Fruit fly (Drosophila melanogaster) whole organism, embryonic: ENCODE measurements around the gene CG42342.
A peak's percentile ranks its signal among the peaks of the same experiment; 100 is the strongest.

Experiments used
- Ada2b ChIP-seq: fragments of 200-800 bp; sonication (Bioruptor generic); IDR thresholded peaks from 2 replicates; pipeline ENCODE4 v1.3.6; 2022; ENCODE audit warnings: missing biosample characterization, missing genetic modification characterization
- Aef1 ChIP-seq: fragments of 200-800 bp; sonication (Bioruptor generic); IDR thresholded peaks from 3 replicates; pipeline ENCODE4 v1.3.6; 2022; ENCODE audit warnings: missing biosample characterization, missing genetic modification characterization
- Antp ChIP-seq: fragments of 200-800 bp; sonication (Bioruptor generic); optimal IDR thresholded peaks from 3 replicates; lab custom pipeline; 2016; ENCODE audit warnings: missing biosample characterization, missing genetic modification characterization
- Asciz ChIP-seq: fragments of 200-800 bp; sonication (Bioruptor generic); optimal IDR thresholded peaks from 2 replicates; lab custom pipeline; 2017; ENCODE audit warnings: missing biosample characterization, mild to moderate bottlenecking, missing genetic modification characterization, missing genetic modification reagents
- Atf6 ChIP-seq: fragments of 200-800 bp; sonication (Bioruptor generic); IDR thresholded peaks from 2 replicates; pipeline ENCODE4 v1.3.6; 2022; ENCODE audit warnings: missing biosample characterization, missing genetic modification characterization
- B-H2 ChIP-seq: fragments of 200-800 bp; sonication (Bioruptor generic); optimal IDR thresholded peaks from 2 replicates; lab custom pipeline; 2018; ENCODE audit warnings: missing biosample characterization, mild to moderate bottlenecking, missing genetic modification characterization
- CG10979 ChIP-seq: fragments of 200-800 bp; sonication (Bioruptor generic); optimal IDR thresholded peaks from 2 replicates; lab custom pipeline; 2018; ENCODE audit warnings: missing biosample characterization, mild to moderate bottlenecking, missing genetic modification characterization, moderate library complexity
- CG13894 ChIP-seq: fragments of 200-800 bp; sonication (Bioruptor generic); optimal IDR thresholded peaks from 3 replicates; lab custom pipeline; 2018; ENCODE audit warnings: missing biosample characterization, mild to moderate bottlenecking, missing genetic modification characterization, moderate library complexity
- CG17359 ChIP-seq: fragments of 200-800 bp; sonication (Bioruptor generic); optimal IDR thresholded peaks from 3 replicates; lab custom pipeline; 2018; ENCODE audit warnings: missing biosample characterization, mild to moderate bottlenecking, missing genetic modification characterization, moderate library complexity
- CG33213 ChIP-seq: fragments of 200-800 bp; sonication (Bioruptor generic); optimal IDR thresholded peaks from 3 replicates; lab custom pipeline; 2016; ENCODE audit warnings: missing biosample characterization, missing genetic modification characterization
- CG3726 ChIP-seq: fragments of 200-800 bp; sonication (Bioruptor generic); IDR thresholded peaks from 3 replicates; pipeline ENCODE4, ENCODE4 v1.3.6; 2022; ENCODE audit warnings: missing biosample characterization, missing genetic modification characterization
- CG5245 ChIP-seq: fragments of 200-800 bp; sonication (Bioruptor generic); optimal IDR thresholded peaks from 3 replicates; lab custom pipeline; 2016; ENCODE audit warnings: missing biosample characterization, missing genetic modification characterization
- CG5953 ChIP-seq: fragments of 200-800 bp; sonication (Bioruptor generic); IDR thresholded peaks from 2 replicates; pipeline ENCODE4 v1.3.6; 2022; ENCODE audit warnings: missing biosample characterization, missing genetic modification characterization
- CG6254 ChIP-seq: fragments of 200-800 bp; sonication (Bioruptor generic); optimal IDR thresholded peaks from 3 replicates; lab custom pipeline; 2017; ENCODE audit warnings: mild to moderate bottlenecking, missing biosample characterization, missing genetic modification reagents, missing genetic modification characterization
- CG7271 ChIP-seq: fragments of 200-800 bp; sonication (Bioruptor generic); optimal IDR thresholded peaks from 2 replicates; lab custom pipeline; 2018; ENCODE audit warnings: missing biosample characterization, mild to moderate bottlenecking, missing genetic modification characterization, moderate library complexity
- CG9609 ChIP-seq: fragments of 200-800 bp; sonication (Bioruptor generic); optimal IDR thresholded peaks from 3 replicates; lab custom pipeline; 2016; ENCODE audit warnings: missing biosample characterization, missing genetic modification characterization
- CG9876 ChIP-seq: fragments of 200-800 bp; sonication (Bioruptor generic); optimal IDR thresholded peaks from 2 replicates; lab custom pipeline; 2016; ENCODE audit warnings: missing biosample characterization, missing genetic modification characterization
- Dad ChIP-seq: fragments of 200-800 bp; sonication (Bioruptor generic); optimal IDR thresholded peaks from 3 replicates; lab custom pipeline; 2016; ENCODE audit warnings: missing biosample characterization, missing genetic modification characterization
- Dll ChIP-seq: fragments of 200-800 bp; sonication (Bioruptor generic); IDR thresholded peaks from 4 replicates; pipeline ENCODE4 v1.3.6; 2022; ENCODE audit warnings: missing biosample characterization, missing genetic modification characterization; ENCODE audit not compliant: partially characterized antibody
- Ets97D ChIP-seq: fragments of 200-800 bp; sonication (Bioruptor generic); optimal IDR thresholded peaks from 3 replicates; lab custom pipeline; 2016; ENCODE audit warnings: missing biosample characterization, missing genetic modification characterization
- HLH54F ChIP-seq: fragments of 200-800 bp; sonication (Bioruptor generic); optimal IDR thresholded peaks from 3 replicates; lab custom pipeline; 2016; ENCODE audit warnings: missing biosample characterization, missing genetic modification characterization
- Jarid2 ChIP-seq: fragments of 200-800 bp; sonication (Bioruptor generic); optimal IDR thresholded peaks from 3 replicates; lab custom pipeline; 2017; ENCODE audit warnings: mild to moderate bottlenecking, missing biosample characterization, missing genetic modification reagents, missing genetic modification characterization
- Mrtf ChIP-seq: fragments of 200-800 bp; sonication (Bioruptor generic); IDR thresholded peaks from 3 replicates; pipeline ENCODE4 v1.3.6; 2022; ENCODE audit warnings: missing biosample characterization, missing genetic modification characterization
- Oaz ChIP-seq: fragments of 200-800 bp; sonication (Bioruptor generic); IDR thresholded peaks from 2 replicates; pipeline ENCODE4 v1.3.6; 2022; ENCODE audit warnings: missing biosample characterization, missing genetic modification characterization
- Oli ChIP-seq: fragments of 200-800 bp; sonication (Bioruptor generic); optimal IDR thresholded peaks from 2 replicates; lab custom pipeline; 2018; ENCODE audit warnings: missing biosample characterization, mild to moderate bottlenecking, missing genetic modification characterization, moderate library complexity
- Ravus ChIP-seq: fragments of 200-800 bp; sonication (Bioruptor generic); IDR thresholded peaks from 2 replicates; pipeline ENCODE4 v1.3.6; 2022; ENCODE audit warnings: missing biosample characterization, missing genetic modification characterization
- Sry-β ChIP-seq: fragments of 200-800 bp; sonication (Bioruptor generic); optimal IDR thresholded peaks from 2 replicates; lab custom pipeline; 2018; ENCODE audit warnings: missing biosample characterization, mild to moderate bottlenecking, missing genetic modification characterization, moderate library complexity
- Stat92E ChIP-seq, 3 experiments: fragments of >200 bp in 2 of 3; fragments of 200-800 bp in 1 of 3; sonication (Bioruptor generic) in 1 of 3; optimal IDR thresholded peaks; 2 replicates each; lab custom pipeline; 2017 to 2019; ENCODE audit warnings: missing biosample characterization in 3 of 3, missing genetic modification characterization in 3 of 3, mild to moderate bottlenecking in 1 of 3, moderate library complexity in 1 of 3
- Trl ChIP-seq, 3 experiments: fragments of >200 bp in 2 of 3; fragments of 200-800 bp in 1 of 3; sonication (Bioruptor generic) in 1 of 3; optimal IDR thresholded peaks; 2 replicates in 1 of 3; 3 replicates in 2 of 3; lab custom pipeline; 2016 to 2017; ENCODE audit warnings: missing biosample characterization in 1 of 3, missing genetic modification characterization in 1 of 3
- Vsx1 ChIP-seq: fragments of 200-800 bp; sonication (Bioruptor generic); optimal IDR thresholded peaks from 2 replicates; lab custom pipeline; 2017; ENCODE audit warnings: missing biosample characterization, mild to moderate bottlenecking, missing genetic modification characterization, missing genetic modification reagents
- ac ChIP-seq: fragments of 200-800 bp; sonication (Bioruptor generic); optimal IDR thresholded peaks from 3 replicates; lab custom pipeline; 2017; ENCODE audit warnings: missing biosample characterization, mild to moderate bottlenecking, missing genetic modification characterization
- ash1 ChIP-seq: fragments of 200-800 bp; sonication (Bioruptor generic); optimal IDR thresholded peaks from 2 replicates; lab custom pipeline; 2018; ENCODE audit warnings: missing biosample characterization, mild to moderate bottlenecking, missing genetic modification characterization
- bab2 ChIP-seq: fragments of 200-800 bp; sonication (Bioruptor generic); optimal IDR thresholded peaks from 2 replicates; lab custom pipeline; 2016; ENCODE audit warnings: missing biosample characterization, missing genetic modification characterization
- cas ChIP-seq: fragments of 200-800 bp; sonication (Bioruptor generic); IDR thresholded peaks from 2 replicates; pipeline ENCODE4 v1.3.6; 2022; ENCODE audit warnings: missing biosample characterization, missing genetic modification characterization
- dimm ChIP-seq: fragments of 200-800 bp; sonication (Bioruptor generic); IDR thresholded peaks from 2 replicates; pipeline ENCODE4 v1.3.6; 2022; ENCODE audit warnings: missing biosample characterization, missing genetic modification characterization
- disco-r ChIP-seq: fragments of 200-800 bp; sonication (Bioruptor generic); optimal IDR thresholded peaks from 2 replicates; lab custom pipeline; 2016; ENCODE audit warnings: missing biosample characterization, missing genetic modification characterization
- ewg ChIP-seq: fragments of 200-800 bp; sonication (Bioruptor generic); optimal IDR thresholded peaks from 3 replicates; lab custom pipeline; 2017; ENCODE audit warnings: mild to moderate bottlenecking, missing biosample characterization, missing genetic modification reagents, missing genetic modification characterization
- exex ChIP-seq: fragments of 200-800 bp; sonication (Bioruptor generic); optimal IDR thresholded peaks from 4 replicates; lab custom pipeline; 2018; ENCODE audit warnings: missing biosample characterization, mild to moderate bottlenecking, missing genetic modification characterization, moderate library complexity
- ftz-f1 ChIP-seq: fragments of 200-800 bp; sonication (Bioruptor generic); optimal IDR thresholded peaks from 2 replicates; lab custom pipeline; 2016; ENCODE audit warnings: missing biosample characterization, missing genetic modification characterization
- gsb-n ChIP-seq: fragments of 200-800 bp; sonication (Bioruptor generic); optimal IDR thresholded peaks from 3 replicates; lab custom pipeline; 2018; ENCODE audit warnings: missing biosample characterization, mild to moderate bottlenecking, missing genetic modification characterization
- her ChIP-seq: fragments of 200-800 bp; sonication (Bioruptor generic); optimal IDR thresholded peaks from 2 replicates; lab custom pipeline; 2016; ENCODE audit warnings: missing biosample characterization, missing genetic modification characterization
- mirr ChIP-seq: fragments of 200-800 bp; sonication (Bioruptor generic); optimal IDR thresholded peaks from 3 replicates; lab custom pipeline; 2018; ENCODE audit warnings: missing biosample characterization, mild to moderate bottlenecking, missing genetic modification characterization
- nmo ChIP-seq: fragments of 200-800 bp; sonication (Bioruptor generic); optimal IDR thresholded peaks from 2 replicates; lab custom pipeline; 2018; ENCODE audit warnings: missing biosample characterization, mild to moderate bottlenecking, missing genetic modification characterization, moderate library complexity
- sd ChIP-seq: fragments of 200-800 bp; sonication (Bioruptor generic); optimal IDR thresholded peaks from 3 replicates; lab custom pipeline; 2018; ENCODE audit warnings: missing biosample characterization, mild to moderate bottlenecking, missing genetic modification characterization, moderate library complexity
- seq ChIP-seq: fragments of 200-800 bp; sonication (Bioruptor generic); IDR thresholded peaks from 2 replicates; pipeline ENCODE4 v1.3.6; 2022; ENCODE audit warnings: missing biosample characterization, missing genetic modification characterization
- ssp ChIP-seq: fragments of 200-800 bp; sonication (Bioruptor generic); IDR thresholded peaks from 2 replicates; pipeline ENCODE4 v1.3.6; 2022; ENCODE audit warnings: missing biosample characterization, missing genetic modification characterization
- tap ChIP-seq: fragments of 200-800 bp; optimal IDR thresholded peaks from 3 replicates; lab custom pipeline; 2019; ENCODE audit warnings: missing biosample characterization, mild to moderate bottlenecking, missing genetic modification characterization, moderate library complexity
- trem ChIP-seq: fragments of 200-800 bp; optimal IDR thresholded peaks from 3 replicates; lab custom pipeline; 2019; ENCODE audit warnings: missing biosample characterization, mild to moderate bottlenecking, missing genetic modification characterization, moderate library complexity
- usp ChIP-seq: fragments of >200 bp; optimal IDR thresholded peaks from 2 replicates; lab custom pipeline; 2017; ENCODE audit warnings: missing biosample characterization, missing genetic modification characterization

Gene CG42342

DNA sequence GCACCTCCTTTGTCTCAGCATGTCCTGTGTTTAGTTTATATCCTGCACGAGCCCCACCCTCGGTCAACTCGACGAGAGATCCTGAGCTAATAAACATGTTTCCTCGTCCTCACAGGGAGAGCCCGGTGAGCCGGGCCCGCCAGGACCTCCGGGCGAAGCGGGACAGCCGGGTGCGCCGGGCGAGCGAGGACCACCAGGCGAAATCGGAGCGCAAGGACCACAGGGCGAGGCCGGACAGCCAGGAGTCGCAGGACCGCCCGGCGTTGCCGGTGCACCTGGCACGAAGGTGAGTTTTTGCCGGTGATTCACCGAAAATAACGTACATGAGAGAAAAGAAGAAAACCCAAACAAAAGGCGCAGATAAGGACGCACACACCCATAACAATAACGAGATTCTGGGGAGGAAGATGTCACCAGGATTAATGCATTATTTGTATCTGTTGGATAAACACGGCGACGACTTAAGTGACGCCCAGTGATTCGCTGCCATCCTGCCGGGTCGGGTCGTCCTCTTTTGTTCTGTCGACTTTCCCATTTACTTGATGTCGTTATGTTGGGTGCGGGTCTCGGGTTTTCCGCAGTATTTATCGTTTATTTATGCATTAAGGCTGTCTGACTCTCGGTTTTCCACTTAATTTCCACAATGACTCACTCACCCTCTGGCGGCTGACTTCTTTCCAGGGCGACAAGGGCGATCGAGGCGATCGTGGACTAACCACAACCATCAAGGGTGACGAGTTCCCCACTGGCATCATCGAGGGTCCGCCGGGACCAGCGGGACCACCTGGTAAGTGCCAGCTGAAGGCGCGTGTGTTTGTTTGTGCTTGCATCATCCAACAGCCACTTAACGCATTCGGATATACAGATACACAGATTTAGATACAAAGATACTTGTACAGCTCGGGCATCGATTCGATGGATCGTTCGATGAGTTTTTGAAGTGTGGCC lies 49.4 kb downstream of the CG42342 start (continued):
- no peak for TF ChIP-seq Atf6 (GFP tag; lab: Robert Waterston, UW)
- no peak for TF ChIP-seq CG13894 (tag; lab: Kevin White, UChicago)
- no peak for TF ChIP-seq Sry-β (GFP tag; lab: Kevin White, UChicago)
- no peak for TF ChIP-seq cas (GFP tag; lab: Robert Waterston, UW)
- no peak for TF ChIP-seq ftz-f1
- TF ChIP-seq CG5245 (GFP tag; lab: Kevin White, UChicago) = no peak
- TF ChIP-seq ewg = no peak
- no peak for TF ChIP-seq CG33213 (GFP tag; lab: Kevin White, UChicago)
- TF ChIP-seq mirr = no peak
- no peak for TF ChIP-seq Jarid2
- no peak for TF ChIP-seq HLH54F (GFP tag; lab: Kevin White, UChicago)
- TF ChIP-seq Ets97D = no peak
- no peak for TF ChIP-seq CG17359 (tag; lab: Kevin White, UChicago)
- no peak for TF ChIP-seq Dll (GFP tag; lab: Robert Waterston, UW)
- no peak for TF ChIP-seq exex (tag; lab: Kevin White, UChicago)
- TF ChIP-seq usp = no peak
- TF ChIP-seq sd (tag; lab: Kevin White, UChicago) = no peak
- no peak for TF ChIP-seq CG9876
- no peak for TF ChIP-seq ash1
- no peak for TF ChIP-seq CG6254 (GFP tag; lab: Kevin White, UChicago)
- TF ChIP-seq Asciz (GFP tag; lab: Kevin White, UChicago) = no peak
- TF ChIP-seq ac (GFP tag; lab: Kevin White, UChicago) = peak; percentile 67
- no peak for TF ChIP-seq trem (tag; lab: Kevin White, UChicago)
- TF ChIP-seq Ada2b = no peak
- TF ChIP-seq Antp (GFP tag; lab: Kevin White, UChicago) = no peak
- no peak for TF ChIP-seq tap (tag; lab: Kevin White, UChicago)
- TF ChIP-seq Mrtf (GFP tag; lab: Robert Waterston, UW) = no peak
- TF ChIP-seq Oaz (GFP tag; lab: Robert Waterston, UW) = no peak
- no peak for TF ChIP-seq Oli (tag; lab: Kevin White, UChicago)
- TF ChIP-seq CG5953 (GFP tag; lab: Robert Waterston, UW) = no peak
- no peak for TF ChIP-seq gsb-n (tag; lab: Kevin White, UChicago)
- no peak for TF ChIP-seq Aef1 (GFP tag; lab: Robert Waterston, UW)
- no peak for TF ChIP-seq CG9609 (GFP tag; lab: Kevin White, UChicago)
- no peak for TF ChIP-seq B-H2
- no peak for TF ChIP-seq CG10979 (tag; lab: Kevin White, UChicago)
- no peak for TF ChIP-seq nmo (GFP tag; lab: Kevin White, UChicago)
- TF ChIP-seq Stat92E (GFP tag; optimal IDR thresholded peaks at IDR 0.05; lab: Kevin White, UChicago) = peak in 1 of 3 experiments; percentile 50
- TF ChIP-seq disco-r = no peak
- no peak for TF ChIP-seq CG7271 (tag; lab: Kevin White, UChicago)
- no peak for TF ChIP-seq bab2 (GFP tag; lab: Kevin White, UChicago)
- no peak for TF ChIP-seq CG3726 (GFP tag; lab: Robert Waterston, UW)
- no peak for TF ChIP-seq dimm
- TF ChIP-seq Ravus (GFP tag; lab: Robert Waterston, UW) = no peak
- no peak for TF ChIP-seq ssp (GFP tag; lab: Robert Waterston, UW)
- TF ChIP-seq Vsx1 (GFP tag; lab: Kevin White, UChicago) = no peak
- no peak for TF ChIP-seq Trl (optimal IDR thresholded peaks at IDR 0.05; lab: Kevin White, UChicago)
- TF ChIP-seq Trl (GFP tag; optimal IDR thresholded peaks at IDR 0.05; lab: Kevin White, UChicago) = no peak
- TF ChIP-seq Dad (GFP tag; lab: Kevin White, UChicago) = no peak
- no peak for TF ChIP-seq seq (GFP tag; lab: Robert Waterston, UW)
- no peak for TF ChIP-seq her (GFP tag; lab: Kevin White, UChicago)
